Fruit fly (Drosophila melanogaster) whole organism, embryonic: ENCODE measurements around the gene CG42822.
A peak's percentile ranks its signal among the peaks of the same experiment; 100 is the strongest.

Source experiments
- Ada2b ChIP-seq: fragments of 200-800 bp; sonication (Bioruptor generic); IDR thresholded peaks from 2 replicates; pipeline ENCODE4 v1.3.6; 2022; ENCODE audit warnings: missing biosample characterization, missing genetic modification characterization
- CG1024 ChIP-seq: fragments of 200-800 bp; sonication (Bioruptor generic); IDR thresholded peaks from 2 replicates; pipeline ENCODE4 v1.3.6; 2022; ENCODE audit warnings: missing biosample characterization, missing genetic modification characterization
- CG10274 ChIP-seq: fragments of 200-800 bp; sonication (Bioruptor generic); optimal IDR thresholded peaks from 3 replicates; lab custom pipeline; 2017; ENCODE audit warnings: missing biosample characterization, mild to moderate bottlenecking, missing genetic modification characterization
- CG11504 ChIP-seq: fragments of 200-800 bp; sonication (Bioruptor generic); optimal IDR thresholded peaks from 3 replicates; lab custom pipeline; 2019; ENCODE audit warnings: missing biosample characterization, mild to moderate bottlenecking, missing genetic modification characterization, moderate library complexity
- CG11560 ChIP-seq: fragments of 200-800 bp; sonication (Bioruptor generic); IDR thresholded peaks from 3 replicates; pipeline ENCODE4 v1.3.6; 2022; ENCODE audit warnings: missing biosample characterization, missing genetic modification characterization
- CG13775 ChIP-seq: fragments of 200-800 bp; sonication (Bioruptor generic); optimal IDR thresholded peaks from 3 replicates; lab custom pipeline; 2017; ENCODE audit warnings: missing biosample characterization, mild to moderate bottlenecking, missing genetic modification characterization
- CG14441 ChIP-seq: fragments of 200-800 bp; sonication (Bioruptor generic); IDR thresholded peaks from 2 replicates; pipeline ENCODE4 v1.3.6; 2022; ENCODE audit warnings: missing biosample characterization, missing genetic modification characterization
- CG15269 ChIP-seq: fragments of 200-800 bp; sonication (Bioruptor generic); optimal IDR thresholded peaks from 2 replicates; lab custom pipeline; 2018; ENCODE audit warnings: missing biosample characterization, mild to moderate bottlenecking, missing genetic modification characterization, moderate library complexity
- CG1647 ChIP-seq: fragments of 200-800 bp; sonication (Bioruptor generic); optimal IDR thresholded peaks from 3 replicates; lab custom pipeline; 2016; ENCODE audit warnings: missing biosample characterization, missing genetic modification characterization
- CG17361 ChIP-seq: fragments of 200-800 bp; sonication (Bioruptor generic); IDR thresholded peaks from 3 replicates; pipeline ENCODE4 v1.3.6; 2022; ENCODE audit warnings: missing biosample characterization, missing genetic modification characterization
- CG30403 ChIP-seq: fragments of 200-800 bp; sonication (Bioruptor generic); optimal IDR thresholded peaks from 3 replicates; lab custom pipeline; 2016; ENCODE audit warnings: missing biosample characterization, missing genetic modification characterization
- CG3163 ChIP-seq: fragments of 200-800 bp; sonication (Bioruptor generic); optimal IDR thresholded peaks from 3 replicates; lab custom pipeline; 2016; ENCODE audit warnings: missing biosample characterization, missing genetic modification characterization
- CG3281 ChIP-seq: fragments of 200-800 bp; sonication (Bioruptor generic); optimal IDR thresholded peaks from 3 replicates; lab custom pipeline; 2017; ENCODE audit warnings: missing biosample characterization, mild to moderate bottlenecking, missing genetic modification characterization
- CG34224 ChIP-seq: fragments of 200-800 bp; sonication (Bioruptor generic); IDR thresholded peaks from 3 replicates; pipeline ENCODE4 v1.3.6; 2022; ENCODE audit warnings: missing biosample characterization, missing genetic modification characterization; ENCODE audit not compliant: partially characterized antibody
- CG4424 ChIP-seq: fragments of 200-800 bp; sonication (Bioruptor generic); optimal IDR thresholded peaks from 3 replicates; lab custom pipeline; 2016; ENCODE audit warnings: missing biosample characterization, missing genetic modification characterization
- CG6254 ChIP-seq: fragments of 200-800 bp; sonication (Bioruptor generic); optimal IDR thresholded peaks from 3 replicates; lab custom pipeline; 2017; ENCODE audit warnings: mild to moderate bottlenecking, missing biosample characterization, missing genetic modification reagents, missing genetic modification characterization
- CG6689 ChIP-seq: fragments of 200-800 bp; sonication (Bioruptor generic); IDR thresholded peaks from 2 replicates; pipeline ENCODE4 v1.3.6; 2022; ENCODE audit warnings: missing biosample characterization, missing genetic modification characterization
- CG7271 ChIP-seq: fragments of 200-800 bp; sonication (Bioruptor generic); optimal IDR thresholded peaks from 2 replicates; lab custom pipeline; 2018; ENCODE audit warnings: missing biosample characterization, mild to moderate bottlenecking, missing genetic modification characterization, moderate library complexity
- CG7839 ChIP-seq: fragments of 200-800 bp; sonication (Bioruptor generic); optimal IDR thresholded peaks from 3 replicates; lab custom pipeline; 2018; ENCODE audit warnings: missing biosample characterization, mild to moderate bottlenecking, missing genetic modification characterization, moderate library complexity
- Doc2 ChIP-seq: fragments of 200-800 bp; sonication (Bioruptor generic); IDR thresholded peaks from 2 replicates; pipeline ENCODE4 v1.3.6; 2022; ENCODE audit warnings: missing biosample characterization, missing genetic modification characterization
- Drgx ChIP-seq: fragments of 200-800 bp; sonication (Bioruptor generic); IDR thresholded peaks from 2 replicates; pipeline ENCODE4 v1.3.6; 2022; ENCODE audit warnings: missing biosample characterization, missing genetic modification characterization
- E2f2 ChIP-seq: fragments of 200-800 bp; sonication (Bioruptor generic); IDR thresholded peaks from 2 replicates; pipeline ENCODE4 v1.3.6; 2022; ENCODE audit warnings: missing biosample characterization, missing genetic modification characterization
- Fer2 ChIP-seq: fragments of 200-800 bp; sonication (Bioruptor generic); optimal IDR thresholded peaks from 2 replicates; lab custom pipeline; 2018; ENCODE audit warnings: missing biosample characterization, mild to moderate bottlenecking, missing genetic modification characterization, moderate library complexity
- HLH3B ChIP-seq: fragments of 200-800 bp; sonication (Bioruptor generic); IDR thresholded peaks from 2 replicates; pipeline ENCODE4 v1.3.6; 2022; ENCODE audit warnings: missing biosample characterization, missing genetic modification characterization
- HmgZ ChIP-seq: fragments of 200-800 bp; sonication (Bioruptor generic); optimal IDR thresholded peaks from 2 replicates; lab custom pipeline; 2018; ENCODE audit warnings: missing biosample characterization, mild to moderate bottlenecking, missing genetic modification characterization
- Med ChIP-seq: fragments of 200-800 bp; sonication (Bioruptor generic); peaks from one replicate; lab custom pipeline; 2016; ENCODE audit warnings: missing biosample characterization, missing genetic modification characterization, mild to moderate bottlenecking, inconsistent platforms, moderate library complexity
- Oli ChIP-seq: fragments of 200-800 bp; sonication (Bioruptor generic); optimal IDR thresholded peaks from 2 replicates; lab custom pipeline; 2018; ENCODE audit warnings: missing biosample characterization, mild to moderate bottlenecking, missing genetic modification characterization, moderate library complexity
- Opbp ChIP-seq: fragments of 200-800 bp; sonication (Bioruptor generic); IDR thresholded peaks from 3 replicates; pipeline ENCODE4 v1.3.6; 2022; ENCODE audit warnings: missing biosample characterization, missing genetic modification characterization; ENCODE audit not compliant: partially characterized antibody
- Scr ChIP-seq: fragments of 200-800 bp; sonication (Bioruptor generic); IDR thresholded peaks from 2 replicates; pipeline ENCODE4 v1.3.6; 2022; ENCODE audit warnings: missing biosample characterization, missing genetic modification characterization; ENCODE audit not compliant: partially characterized antibody
- Sox100B ChIP-seq: fragments of 200-800 bp; sonication (Bioruptor generic); optimal IDR thresholded peaks from 3 replicates; lab custom pipeline; 2018; ENCODE audit warnings: missing biosample characterization, mild to moderate bottlenecking, missing genetic modification characterization
- Sry-δ ChIP-seq: fragments of 200-800 bp; sonication (Bioruptor generic); optimal IDR thresholded peaks from 2 replicates; lab custom pipeline; 2016; ENCODE audit warnings: missing biosample characterization, missing genetic modification characterization
- ash1 ChIP-seq: fragments of 200-800 bp; sonication (Bioruptor generic); optimal IDR thresholded peaks from 2 replicates; lab custom pipeline; 2018; ENCODE audit warnings: missing biosample characterization, mild to moderate bottlenecking, missing genetic modification characterization
- dmrt99B ChIP-seq: fragments of 200-800 bp; sonication (Bioruptor generic); optimal IDR thresholded peaks from 2 replicates; lab custom pipeline; 2018; ENCODE audit warnings: missing biosample characterization, mild to moderate bottlenecking, missing genetic modification characterization, moderate library complexity
- ems ChIP-seq: fragments of 200-800 bp; sonication (Bioruptor generic); optimal IDR thresholded peaks from 3 replicates; lab custom pipeline; 2016; ENCODE audit warnings: missing biosample characterization, missing genetic modification characterization
- jumu ChIP-seq: fragments of 200-800 bp; sonication (Bioruptor generic); optimal IDR thresholded peaks from 3 replicates; lab custom pipeline; 2016; ENCODE audit warnings: missing biosample characterization, missing genetic modification characterization
- kni ChIP-seq: fragments of 200-800 bp; sonication (Bioruptor generic); optimal IDR thresholded peaks from 3 replicates; lab custom pipeline; 2017; ENCODE audit warnings: mild to moderate bottlenecking, missing biosample characterization, missing genetic modification reagents, missing genetic modification characterization
- nmo ChIP-seq: fragments of 200-800 bp; sonication (Bioruptor generic); optimal IDR thresholded peaks from 2 replicates; lab custom pipeline; 2018; ENCODE audit warnings: missing biosample characterization, mild to moderate bottlenecking, missing genetic modification characterization, moderate library complexity
- pb ChIP-seq: fragments of 200-800 bp; sonication (Bioruptor generic); optimal IDR thresholded peaks from 3 replicates; lab custom pipeline; 2016; ENCODE audit warnings: missing biosample characterization, missing genetic modification characterization
- phol ChIP-seq: fragments of 200-800 bp; sonication (Bioruptor generic); optimal IDR thresholded peaks from 3 replicates; lab custom pipeline; 2018; ENCODE audit warnings: missing biosample characterization, mild to moderate bottlenecking, missing genetic modification characterization, moderate library complexity
- ssp ChIP-seq: fragments of 200-800 bp; sonication (Bioruptor generic); IDR thresholded peaks from 2 replicates; pipeline ENCODE4 v1.3.6; 2022; ENCODE audit warnings: missing biosample characterization, missing genetic modification characterization
- unpg ChIP-seq: fragments of 200-800 bp; sonication (Bioruptor generic); optimal IDR thresholded peaks from 3 replicates; lab custom pipeline; 2018; ENCODE audit warnings: missing biosample characterization, mild to moderate bottlenecking, missing genetic modification characterization, moderate library complexity
- vfl ChIP-seq: fragments of 200-800 bp; sonication (Bioruptor generic); optimal IDR thresholded peaks from 2 replicates; lab custom pipeline; 2016; ENCODE audit warnings: missing biosample characterization, missing genetic modification characterization

Gene CG42822

DNA sequence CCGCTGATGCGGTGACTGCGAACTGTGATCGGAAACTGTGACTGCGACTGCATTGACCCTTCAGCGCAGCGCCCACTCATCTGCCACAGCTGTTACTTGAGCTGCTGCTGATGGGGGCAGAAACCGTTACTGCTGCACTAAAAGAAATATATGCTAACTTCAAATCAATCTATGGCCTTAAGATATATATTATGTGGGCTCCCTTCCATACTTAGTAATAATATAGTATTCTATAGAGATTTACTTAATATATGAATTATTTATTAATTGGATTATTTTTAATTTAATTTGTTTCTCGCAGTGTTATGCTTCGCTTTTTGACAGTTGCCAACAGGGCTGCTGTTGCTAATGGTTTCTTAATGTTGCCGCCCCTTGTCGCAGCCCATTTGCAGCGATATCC, 34.6 kb upstream of the CG42822 start (continued):
- peak; percentile 23 for TF ChIP-seq nmo (GFP tag; lab: Kevin White, UChicago)
- TF ChIP-seq jumu (GFP tag; lab: Kevin White, UChicago), result no peak
- TF ChIP-seq CG7271 (tag; lab: Kevin White, UChicago), result no peak
- no peak for TF ChIP-seq ems (GFP tag; lab: Kevin White, UChicago)
- TF ChIP-seq vfl, result no peak
- TF ChIP-seq CG7839 (tag; lab: Kevin White, UChicago), result peak; percentile 35
- peak; percentile 48 for TF ChIP-seq CG11504 (tag; lab: Kevin White, UChicago)
- no peak for TF ChIP-seq CG6254
- no peak for TF ChIP-seq E2f2
- no peak for TF ChIP-seq Scr (GFP tag; lab: Robert Waterston, UW)
- TF ChIP-seq CG14441 (GFP tag; lab: Robert Waterston, UW), result peak; percentile 23; the same call in 1 of the 2 replicates
- TF ChIP-seq CG1024, result peak; percentile 19; the same call in 1 of the 2 replicates
- no peak for TF ChIP-seq CG3163 (GFP tag; lab: Kevin White, UChicago)
- TF ChIP-seq Drgx (GFP tag; lab: Robert Waterston, UW), result no peak
- TF ChIP-seq Med, result no peak
- TF ChIP-seq Oli (tag; lab: Kevin White, UChicago), result peak; percentile 22
- no peak for TF ChIP-seq kni
- TF ChIP-seq Sox100B (GFP tag; lab: Kevin White, UChicago), result no peak
- TF ChIP-seq HmgZ (tag; lab: Kevin White, UChicago), result no peak
- peak; percentile 36 for TF ChIP-seq CG6689 (GFP tag; lab: Robert Waterston, UW)
- no peak for TF ChIP-seq Doc2 (GFP tag; lab: Robert Waterston, UW)
- peak; percentile 17; the same call in 1 of the 2 replicates for TF ChIP-seq Ada2b
- TF ChIP-seq unpg (GFP tag; lab: Kevin White, UChicago), result peak; percentile 12
- TF ChIP-seq CG15269 (tag; lab: Kevin White, UChicago), result no peak
- TF ChIP-seq CG1647 (GFP tag; lab: Kevin White, UChicago), result no peak
- peak; percentile 43; the same call in 1 of the 3 replicates for TF ChIP-seq CG17361 (GFP tag; lab: Robert Waterston, UW)
- TF ChIP-seq dmrt99B (tag; lab: Kevin White, UChicago), result peak; percentile 37
- TF ChIP-seq HLH3B, result no peak
- TF ChIP-seq CG10274 (GFP tag; lab: Kevin White, UChicago), result no peak
- no peak for TF ChIP-seq CG4424
- 0 out of 3 replicates have a peak, but pooled peaks have one; percentile 5 for TF ChIP-seq CG11560 (tag; lab: Robert Waterston, UW)
- TF ChIP-seq ash1 (GFP tag; lab: Kevin White, UChicago), result no peak
- no peak for TF ChIP-seq Sry-δ
- TF ChIP-seq CG3281 (GFP tag; lab: Kevin White, UChicago), result no peak
- TF ChIP-seq CG34224 (GFP tag; lab: Robert Waterston, UW), result no peak
- TF ChIP-seq phol, result peak; percentile 26
- TF ChIP-seq Fer2 (tag; lab: Kevin White, UChicago), result no peak
- peak; percentile 32 for TF ChIP-seq CG30403 (GFP tag; lab: Kevin White, UChicago)
- 0 out of 2 replicates have a peak, but pooled peaks have one; percentile 21 for TF ChIP-seq ssp (GFP tag; lab: Robert Waterston, UW)
- no peak for TF ChIP-seq CG13775 (GFP tag; lab: Kevin White, UChicago)
- TF ChIP-seq pb (GFP tag; lab: Kevin White, UChicago), result no peak
- TF ChIP-seq Opbp (GFP tag; lab: Robert Waterston, UW), result no peak
